Worm (Caenorhabditis elegans): Measurements from ENCODE around the gene C28A5.1.

C28A5.1 gene

DNA sequence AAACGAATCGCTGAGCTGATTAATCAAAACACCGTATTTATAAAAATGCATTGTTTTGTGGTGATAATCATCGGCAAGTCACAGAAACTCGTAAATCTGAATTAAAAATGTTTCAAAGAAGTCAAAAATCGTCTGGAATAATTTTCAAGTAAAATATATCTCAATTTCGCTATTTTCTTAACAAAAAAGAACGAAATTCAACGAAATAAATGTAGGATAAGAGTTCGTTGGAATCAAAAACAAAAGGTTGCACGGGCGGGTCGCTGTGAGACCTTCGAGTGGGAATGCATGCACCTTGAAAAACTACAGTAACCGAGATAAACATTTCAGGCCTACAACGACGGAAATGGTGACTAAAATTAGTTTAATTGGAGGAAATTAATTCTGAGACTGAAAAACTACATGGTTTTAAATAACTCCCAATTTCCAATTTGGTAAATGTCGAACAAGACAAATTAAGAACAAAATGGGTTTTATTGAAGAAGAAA is at the start of gene C28A5.1:
TSS of gene C28A5.1 (minus strand) at position 51 of the 488 bp plus-strand sequence.
- peak; percentile 77 for TF ChIP-seq ceh-91 (GFP tag; IDR thresholded peaks at IDR 0.05)
- TF ChIP-seq ets-4 (GFP tag; optimal IDR thresholded peaks at IDR 0.05), result no peak
- peak; percentile 86 for TF ChIP-seq him-1 (tag; optimal IDR thresholded peaks at IDR 0.05)
- no peak for TF ChIP-seq B0019.2 (GFP tag; conservative IDR thresholded peaks at IDR 0.05)
- no peak for TF ChIP-seq F37B4.10 (GFP tag; IDR thresholded peaks at IDR 0.05)
- no peak for TF ChIP-seq egl-44 (GFP tag; IDR thresholded peaks at IDR 0.05)
- TF ChIP-seq nhr-90 (tag; optimal IDR thresholded peaks at IDR 0.05), result no peak
- no peak for TF ChIP-seq nhr-179 (tag; optimal IDR thresholded peaks at IDR 0.05)
- no peak for TF ChIP-seq akir-1 (GFP tag; optimal IDR thresholded peaks at IDR 0.05)
- no peak for TF ChIP-seq ztf-6 (GFP tag; IDR thresholded peaks at IDR 0.05)
- 0 out of 2 replicates have a peak, but pooled peaks have one; percentile 25 for TF ChIP-seq Y56A3A.18 (GFP tag; IDR thresholded peaks at IDR 0.05)
- TF ChIP-seq ceh-58 (GFP tag; IDR thresholded peaks at IDR 0.05), result no peak
- TF ChIP-seq tlf-1 (GFP tag; optimal IDR thresholded peaks at IDR 0.05), result peak; percentile 30
- peak; percentile 44 for TF ChIP-seq dpl-1 (GFP tag; optimal IDR thresholded peaks at IDR 0.05)
- TF ChIP-seq F39B2.1 (GFP tag; IDR thresholded peaks at IDR 0.05), result no peak
- 0 out of 2 replicates have a peak, but pooled peaks have one; percentile 63 for TF ChIP-seq Y95B8A.8 (GFP tag; IDR thresholded peaks at IDR 0.05)
- TF ChIP-seq aptf-3 (GFP tag; IDR thresholded peaks at IDR 0.05), result no peak
- TF ChIP-seq hsf-1 (GFP tag; IDR thresholded peaks at IDR 0.05), result no peak; the same call in 1 of the 2 replicates
- no peak for TF ChIP-seq sdz-38 (tag; optimal IDR thresholded peaks at IDR 0.05)
- no peak for TF ChIP-seq ztf-28 (GFP tag; IDR thresholded peaks at IDR 0.05)
- no peak for TF ChIP-seq ccch-3 (GFP tag; optimal IDR thresholded peaks at IDR 0.05)
- no peak for TF ChIP-seq let-526 (GFP tag; IDR thresholded peaks at IDR 0.05)
- peak; percentile 81 for TF ChIP-seq snpc-1.3 (tag; optimal IDR thresholded peaks at IDR 0.05; ENCODE audit: insufficient read depth)
- no peak for TF ChIP-seq attf-6 (GFP tag; IDR thresholded peaks at IDR 0.05)
- TF ChIP-seq cebp-2 (GFP tag; IDR thresholded peaks at IDR 0.05), result no peak
- no peak for TF ChIP-seq nfyb-1 (GFP tag; IDR thresholded peaks at IDR 0.05)
- peak; percentile 79 for TF ChIP-seq dox-1 (GFP tag; IDR thresholded peaks at IDR 0.05)
- no peak for TF ChIP-seq die-1 (tag; optimal IDR thresholded peaks at IDR 0.05)
- no peak for TF ChIP-seq ztf-22 (GFP tag; optimal IDR thresholded peaks at IDR 0.05)
- no peak for TF ChIP-seq fkh-3 (tag; optimal IDR thresholded peaks at IDR 0.05)
- no peak for TF ChIP-seq F52B5.7 (tag; optimal IDR thresholded peaks at IDR 0.05)
- no peak for TF ChIP-seq bed-2 (GFP tag; IDR thresholded peaks at IDR 0.05)
- TF ChIP-seq lir-1 (GFP tag; conservative IDR thresholded peaks at IDR 0.05), result no peak
- peak; percentile 67 for TF ChIP-seq hrde-1 (tag; optimal IDR thresholded peaks at IDR 0.05; ENCODE audit: borderline replicate concordance)
- TF ChIP-seq B0261.1 (tag; optimal IDR thresholded peaks at IDR 0.05), result no peak
- TF ChIP-seq lsy-27 (tag; optimal IDR thresholded peaks at IDR 0.05; ENCODE audit: borderline replicate concordance, insufficient read depth), result no peak
- TF ChIP-seq ztf-25 (GFP tag; IDR thresholded peaks at IDR 0.05), result no peak
- no peak for TF ChIP-seq gei-17 (GFP tag; optimal IDR thresholded peaks at IDR 0.05)
- TF ChIP-seq nfya-2 (GFP tag; IDR thresholded peaks at IDR 0.05), result no peak
- no peak for TF ChIP-seq aptf-2 (GFP tag; conservative IDR thresholded peaks at IDR 0.05)
- no peak for TF ChIP-seq hlh-26 (GFP tag; conservative IDR thresholded peaks at IDR 0.05)
- no peak for TF ChIP-seq lin-26 (GFP tag; IDR thresholded peaks at IDR 0.05)
- no peak for TF ChIP-seq C17E4.6 (GFP tag; IDR thresholded peaks at IDR 0.05)
- TF ChIP-seq ekl-4 (GFP tag; IDR thresholded peaks at IDR 0.05), result no peak
- no peak for TF ChIP-seq ztf-3 (GFP tag; optimal IDR thresholded peaks at IDR 0.05)
- TF ChIP-seq pha-4 (tag; optimal IDR thresholded peaks at IDR 0.05), result no peak
- peak; percentile 79 for TF ChIP-seq unc-130 (GFP tag; optimal IDR thresholded peaks at IDR 0.05)
- no peak for TF ChIP-seq Y67H2A.10 (GFP tag; conservative IDR thresholded peaks at IDR 0.05)
- TF ChIP-seq ceh-79 (tag; optimal IDR thresholded peaks at IDR 0.05), result no peak
